Fruit fly (Drosophila melanogaster) whole organism, wandering third instar larva: ENCODE measurements around the gene CG14339.

Source experiments
- Abd-B ChIP-seq: fragments of >200 bp; optimal IDR thresholded peaks from 2 replicates; lab custom pipeline; 2017; ENCODE audit warnings: missing biosample characterization, missing genetic modification characterization
- CG32264 ChIP-seq: fragments of 200-800 bp; sonication (Bioruptor generic); optimal IDR thresholded peaks from 2 replicates; lab custom pipeline; 2016; ENCODE audit warnings: missing biosample characterization, missing genetic modification characterization
- CG9705 ChIP-seq: fragments of 200-800 bp; sonication (Bioruptor generic); optimal IDR thresholded peaks from 2 replicates; lab custom pipeline; 2018; ENCODE audit warnings: missing biosample characterization, mild to moderate bottlenecking, missing genetic modification characterization
- CrebA ChIP-seq: fragments of 200-800 bp; sonication (Bioruptor generic); optimal IDR thresholded peaks from 2 replicates; lab custom pipeline; 2016; ENCODE audit warnings: missing biosample characterization, mild to moderate bottlenecking, missing genetic modification characterization, borderline replicate concordance
- Dfd ChIP-seq: fragments of >200 bp; optimal IDR thresholded peaks from 2 replicates; lab custom pipeline; 2017; ENCODE audit warnings: missing biosample characterization, missing genetic modification characterization
- Dif ChIP-seq: fragments of 200-275, 200-300 bp; sonication (Bioruptor generic); optimal IDR thresholded peaks from 2 replicates; lab custom pipeline; 2018; ENCODE audit warnings: missing biosample characterization, missing genetic modification characterization; ENCODE audit not compliant: partially characterized antibody
- GATAd ChIP-seq: sonication (Bioruptor generic); optimal IDR thresholded peaks from 2 replicates; lab custom pipeline; 2016; ENCODE audit warnings: missing biosample characterization, missing genetic modification characterization
- HLH106 ChIP-seq: fragments of 200-800 bp; optimal IDR thresholded peaks from 3 replicates; lab custom pipeline; 2019; ENCODE audit warnings: missing biosample characterization, mild to moderate bottlenecking, missing genetic modification characterization, moderate library complexity
- Hnf4 ChIP-seq: fragments of 200-800 bp; sonication (Bioruptor generic); optimal IDR thresholded peaks from 2 replicates; lab custom pipeline; 2016; ENCODE audit warnings: missing biosample characterization, mild to moderate bottlenecking, missing genetic modification characterization
- Hr78 ChIP-seq: fragments of >200 bp; optimal IDR thresholded peaks from 2 replicates; lab custom pipeline; 2017; ENCODE audit warnings: missing biosample characterization, missing genetic modification characterization
- Hr83 ChIP-seq: fragments of 200-300 bp; sonication (Bioruptor generic); optimal IDR thresholded peaks from 2 replicates; lab custom pipeline; 2016; ENCODE audit warnings: missing biosample characterization, mild to moderate bottlenecking, missing genetic modification characterization, moderate library complexity; ENCODE audit not compliant: poor library complexity, severe bottlenecking
- N ChIP-seq: fragments of >200 bp; optimal IDR thresholded peaks from 2 replicates; lab custom pipeline; 2018; ENCODE audit warnings: missing biosample characterization, missing external identifiers, missing genetic modification characterization
- OdsH ChIP-seq: fragments of 200-800 bp; sonication (Bioruptor generic); optimal IDR thresholded peaks from 2 replicates; lab custom pipeline; 2016; ENCODE audit warnings: missing biosample characterization, mild to moderate bottlenecking, missing genetic modification characterization
- Rel ChIP-seq, 2 experiments: fragments of 200-800 bp; sonication (Bioruptor generic) in 1 of 2; optimal IDR thresholded peaks; 2 replicates in 1 of 2; 3 replicates in 1 of 2; lab custom pipeline; 2016 to 2019; ENCODE audit warnings: mild to moderate bottlenecking in 2 of 2, missing biosample characterization in 2 of 2, missing genetic modification characterization in 2 of 2, moderate library complexity in 1 of 2
- Sp1 ChIP-seq: fragments of 200-800 bp; sonication (Bioruptor generic); optimal IDR thresholded peaks from 3 replicates; lab custom pipeline; 2019; ENCODE audit warnings: missing biosample characterization, mild to moderate bottlenecking, missing genetic modification characterization, moderate library complexity
- br ChIP-seq: fragments of 200-800 bp; sonication (Bioruptor generic); optimal IDR thresholded peaks from 2 replicates; lab custom pipeline; 2016; ENCODE audit warnings: missing biosample characterization, missing genetic modification characterization
- brk ChIP-seq: fragments of 200-800 bp; sonication (Bioruptor generic); optimal IDR thresholded peaks from 2 replicates; lab custom pipeline; 2016; ENCODE audit warnings: missing biosample characterization, mild to moderate bottlenecking, missing genetic modification characterization
- dmrt93B ChIP-seq: fragments of 200-800 bp; sonication (Bioruptor generic); optimal IDR thresholded peaks from 2 replicates; lab custom pipeline; 2018; ENCODE audit warnings: missing biosample characterization, mild to moderate bottlenecking, missing genetic modification characterization
- dsf ChIP-seq: sonication (Bioruptor generic); optimal IDR thresholded peaks from 2 replicates; lab custom pipeline; 2016; ENCODE audit warnings: missing biosample characterization, missing genetic modification characterization, borderline replicate concordance
- ey ChIP-seq: fragments of 200-800 bp; sonication (Bioruptor generic); optimal IDR thresholded peaks from 2 replicates; lab custom pipeline; 2016; ENCODE audit warnings: missing biosample characterization, missing genetic modification characterization
- foxo ChIP-seq, 2 experiments: fragments of 200-800 bp; sonication (Bioruptor generic); optimal IDR thresholded peaks; 2 replicates in 1 of 2; 3 replicates in 1 of 2; lab custom pipeline; 2016 to 2017; ENCODE audit warnings: missing biosample characterization in 2 of 2, missing genetic modification characterization in 2 of 2
- fru ChIP-seq: fragments of 200-800 bp; sonication (Bioruptor generic); optimal IDR thresholded peaks from 3 replicates; lab custom pipeline; 2016; ENCODE audit warnings: missing biosample characterization, mild to moderate bottlenecking, missing genetic modification characterization
- h ChIP-seq: fragments of 200-800 bp; sonication (Bioruptor generic); optimal IDR thresholded peaks from 3 replicates; lab custom pipeline; 2016; ENCODE audit warnings: missing biosample characterization, mild to moderate bottlenecking, missing genetic modification characterization
- jim ChIP-seq: fragments of 175-275, 200-325 bp; sonication (Bioruptor generic); optimal IDR thresholded peaks from 2 replicates; lab custom pipeline; 2016; ENCODE audit warnings: missing biosample characterization, mild to moderate bottlenecking, missing genetic modification characterization
- lola ChIP-seq: fragments of >200 bp; optimal IDR thresholded peaks from 2 replicates; lab custom pipeline; 2017; ENCODE audit warnings: missing biosample characterization, missing genetic modification characterization
- pan ChIP-seq: fragments of >200 bp; optimal IDR thresholded peaks from 2 replicates; lab custom pipeline; 2017
- psq ChIP-seq: fragments of 200-800 bp; sonication (Bioruptor generic); optimal IDR thresholded peaks from 3 replicates; lab custom pipeline; 2017; ENCODE audit warnings: missing biosample characterization, mild to moderate bottlenecking, missing genetic modification characterization, moderate library complexity
- rgr ChIP-seq: fragments of 200-800 bp; sonication (Bioruptor generic); optimal IDR thresholded peaks from 3 replicates; lab custom pipeline; 2016; ENCODE audit warnings: missing biosample characterization, mild to moderate bottlenecking, missing genetic modification characterization
- sage ChIP-seq: fragments of 200-800 bp; sonication (Bioruptor generic); optimal IDR thresholded peaks from 2 replicates; lab custom pipeline; 2016; ENCODE audit warnings: missing biosample characterization, mild to moderate bottlenecking, missing genetic modification characterization
- sv ChIP-seq: fragments of 200-800 bp; sonication (Bioruptor generic); optimal IDR thresholded peaks from 3 replicates; lab custom pipeline; 2016; ENCODE audit warnings: missing biosample characterization, missing genetic modification characterization
- tai ChIP-seq: sonication (Bioruptor generic); optimal IDR thresholded peaks from 2 replicates; lab custom pipeline; 2016; ENCODE audit warnings: missing biosample characterization, missing genetic modification characterization
- woc ChIP-seq: sonication (Bioruptor generic); optimal IDR thresholded peaks from 2 replicates; lab custom pipeline; 2016; ENCODE audit warnings: missing biosample characterization, mild to moderate bottlenecking, missing genetic modification characterization

CG14339 gene

dm6 chr2L:1077469-1077993, 30.8 kb upstream of the CG14339 start, which contains the start of the genes S and ast:
Gene S (minus strand): TSS chr2L:1077815.
Gene ast (plus strand): TSS chr2L:1077948.
- TF ChIP-seq foxo (GFP tag; optimal IDR thresholded peaks at IDR 0.05; lab: Kevin White, UChicago) = peak in 1 of 2 experiments; percentile 28
- TF ChIP-seq Hr83 (GFP tag; lab: Kevin White, UChicago) = peak; percentile 68
- TF ChIP-seq woc (GFP tag; lab: Kevin White, UChicago) = no peak
- no peak for TF ChIP-seq br
- TF ChIP-seq h (GFP tag; lab: Kevin White, UChicago) = no peak
- TF ChIP-seq Dfd = no peak
- TF ChIP-seq jim (GFP tag; lab: Kevin White, UChicago) = no peak
- peak; percentile 43 for TF ChIP-seq rgr (GFP tag; lab: Kevin White, UChicago)
- no peak for TF ChIP-seq dmrt93B (GFP tag; lab: Kevin White, UChicago)
- TF ChIP-seq Hnf4 (GFP tag; lab: Kevin White, UChicago) = no peak
- TF ChIP-seq Hr78 = no peak
- no peak for TF ChIP-seq sv (GFP tag; lab: Kevin White, UChicago)
- no peak for TF ChIP-seq sage (GFP tag; lab: Kevin White, UChicago)
- TF ChIP-seq lola = no peak
- no peak for TF ChIP-seq CG9705
- peak; percentile 6 for TF ChIP-seq fru (GFP tag; lab: Kevin White, UChicago)
- TF ChIP-seq tai (GFP tag; lab: Kevin White, UChicago) = no peak
- no peak for TF ChIP-seq CrebA (GFP tag; lab: Kevin White, UChicago)
- peak; percentile 18 for TF ChIP-seq OdsH (GFP tag; lab: Kevin White, UChicago)
- TF ChIP-seq psq (GFP tag; lab: Kevin White, UChicago) = peak; percentile 79
- TF ChIP-seq HLH106 (tag; lab: Kevin White, UChicago) = peak; percentile 19
- no peak for TF ChIP-seq GATAd (GFP tag; lab: Kevin White, UChicago)
- TF ChIP-seq CG32264 = no peak
- peak; percentile 61 for TF ChIP-seq Sp1
- TF ChIP-seq brk (GFP tag; lab: Kevin White, UChicago) = no peak
- TF ChIP-seq N = no peak
- TF ChIP-seq ey (GFP tag; lab: Kevin White, UChicago) = no peak
- TF ChIP-seq Rel (GFP tag; optimal IDR thresholded peaks at IDR 0.05; lab: Kevin White, UChicago) = no peak
- peak; percentile 89 for TF ChIP-seq Rel (tag; optimal IDR thresholded peaks at IDR 0.05; lab: Kevin White, UChicago)
- no peak for TF ChIP-seq Abd-B
- TF ChIP-seq Dif = peak; percentile 28

- TF ChIP-seq HLH106 (tag; lab: Kevin White, UChicago) = no peak
- no peak for TF ChIP-seq Dfd
- no peak for TF ChIP-seq sage (GFP tag; lab: Kevin White, UChicago)
- TF ChIP-seq Hnf4 (GFP tag; lab: Kevin White, UChicago) = no peak
- TF ChIP-seq OdsH (GFP tag; lab: Kevin White, UChicago) = no peak
- no peak for TF ChIP-seq foxo (GFP tag; optimal IDR thresholded peaks at IDR 0.05; lab: Kevin White, UChicago)
- no peak for TF ChIP-seq Hr83 (GFP tag; lab: Kevin White, UChicago)
- TF ChIP-seq ey (GFP tag; lab: Kevin White, UChicago) = no peak
- TF ChIP-seq CG9705 = no peak
- TF ChIP-seq h (GFP tag; lab: Kevin White, UChicago) = no peak
- no peak for TF ChIP-seq N
- TF ChIP-seq tai (GFP tag; lab: Kevin White, UChicago) = no peak
- TF ChIP-seq pan (lab: Kevin White, UChicago) = no peak
- TF ChIP-seq Rel (GFP tag; optimal IDR thresholded peaks at IDR 0.05; lab: Kevin White, UChicago) = no peak
- no peak for TF ChIP-seq Rel (tag; optimal IDR thresholded peaks at IDR 0.05; lab: Kevin White, UChicago)
- no peak for TF ChIP-seq jim (GFP tag; lab: Kevin White, UChicago)
- TF ChIP-seq Abd-B = no peak
- TF ChIP-seq Dif = no peak
- no peak for TF ChIP-seq dsf (GFP tag; lab: Kevin White, UChicago)
- no peak for TF ChIP-seq woc (GFP tag; lab: Kevin White, UChicago)
Observed at dm6 chr2L:1080802-1081464, 27.4 kb upstream of the CG14339 start, which contains the start of gene Atg4a. Gene Atg4a (plus strand): TSS chr2L:1080911.

DNA sequence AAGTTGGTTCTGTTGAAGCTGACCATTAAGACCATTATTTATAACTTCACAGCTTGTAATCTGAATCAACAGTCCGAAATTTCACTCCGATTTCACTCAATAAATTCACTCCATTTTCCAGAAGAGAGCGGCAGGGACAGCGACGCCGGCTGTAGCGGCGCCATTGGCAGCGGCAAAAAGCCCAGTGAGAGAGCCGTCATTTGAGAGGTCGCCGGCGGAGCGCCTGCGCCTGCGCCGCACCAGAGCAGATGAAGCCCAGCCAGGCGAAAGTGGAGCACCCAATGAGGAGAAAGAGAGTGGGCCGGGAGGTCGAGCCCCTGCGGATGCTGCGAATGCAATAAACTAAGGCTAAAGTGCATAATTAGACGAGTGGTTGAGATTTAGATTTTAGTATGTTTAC, 25.7 kb upstream of the CG14339 start:
- no peak for TF ChIP-seq Sp1
- no peak for TF ChIP-seq Dif
- TF ChIP-seq OdsH (GFP tag; lab: Kevin White, UChicago) = no peak
- no peak for TF ChIP-seq dmrt93B (GFP tag; lab: Kevin White, UChicago)
